Worm (Caenorhabditis elegans) whole organism, L1 larva: ENCODE measurements around the gene ttr-59.

ENCODE experiments used
- C34B4.2 ChIP-seq: sonication (generic microtip); optimal IDR thresholded peaks from 2 replicates; lab custom pipeline; 2017; ENCODE audit warnings: mild to moderate bottlenecking, missing genetic modification characterization, missing compliant biosample characterization
- blmp-1 ChIP-seq: fragments of 150-350 bp; optimal IDR thresholded peaks from 2 replicates; lab custom pipeline; 2014; ENCODE audit warnings: missing biosample characterization, missing genetic modification characterization
- ceh-88 ChIP-seq: fragments of 200-800 bp; sonication (Bioruptor generic); IDR thresholded peaks from 2 replicates; pipeline ENCODE4 v1.3.6; 2022; ENCODE audit warnings: missing genetic modification characterization, missing compliant biosample characterization
- ceh-90 ChIP-seq: sonication (generic microtip); optimal IDR thresholded peaks from 2 replicates; lab custom pipeline; 2016; ENCODE audit warnings: missing genetic modification characterization, missing compliant biosample characterization
- efl-1 ChIP-seq, 4 experiments: fragments of 150-350 bp; optimal IDR thresholded peaks in 3 of 4; peaks in 1 of 4; 1 replicate in 1 of 4; 2 replicates in 3 of 4; lab custom pipeline; 2014; ENCODE audit warnings: missing biosample characterization in 2 of 4, missing genetic modification characterization in 2 of 4, missing genetic modification reagents in 2 of 4
- egl-13 ChIP-seq: sonication (generic microtip); optimal IDR thresholded peaks from 2 replicates; lab custom pipeline; 2016; ENCODE audit warnings: missing genotype, missing genetic modification reagents, missing genetic modification characterization, missing compliant biosample characterization
- egl-27 ChIP-seq, 2 experiments: fragments of 150-350 bp in 1 of 2; sonication (generic microtip); optimal IDR thresholded peaks; 3 replicates each; lab custom pipeline; 2017 to 2018; ENCODE audit warnings: missing biosample characterization in 2 of 2, missing genetic modification characterization in 2 of 2, missing genetic modification reagents in 2 of 2
- elt-2 ChIP-seq: sonication (generic microtip); optimal IDR thresholded peaks from 2 replicates; lab custom pipeline; 2016; ENCODE audit warnings: missing genetic modification characterization, mild to moderate bottlenecking, inconsistent platforms, missing compliant biosample characterization, missing genetic modification reagents
- fkh-10 ChIP-seq: sonication (generic microtip); optimal IDR thresholded peaks from 2 replicates; lab custom pipeline; 2017; ENCODE audit warnings: missing biosample characterization, missing genetic modification reagents, missing genetic modification characterization
- fkh-4 ChIP-seq: sonication (generic microtip); optimal IDR thresholded peaks from 2 replicates; lab custom pipeline; 2016; ENCODE audit warnings: missing compliant biosample characterization, missing genetic modification characterization, borderline replicate concordance
- fos-1 ChIP-seq: fragments of 150-350 bp; optimal IDR thresholded peaks from 2 replicates; lab custom pipeline; 2014; ENCODE audit warnings: missing biosample characterization, missing genetic modification characterization
- hlh-17 ChIP-seq: fragments of 200-800 bp; sonication (Bioruptor generic); optimal IDR thresholded peaks from 2 replicates; lab custom pipeline; 2018; ENCODE audit warnings: missing genetic modification characterization, mild to moderate bottlenecking, missing compliant biosample characterization, moderate library complexity, borderline replicate concordance
- irx-1 ChIP-seq: sonication (generic microtip); optimal IDR thresholded peaks from 2 replicates; lab custom pipeline; 2016; ENCODE audit warnings: missing genetic modification characterization, missing compliant biosample characterization
- lin-14 ChIP-seq: fragments of 200-800 bp; sonication (Bioruptor generic); optimal IDR thresholded peaks from 2 replicates; lab custom pipeline; 2018; ENCODE audit warnings: mild to moderate bottlenecking, missing genetic modification characterization, moderate library complexity, missing compliant biosample characterization
- lir-3 ChIP-seq: sonication (generic microtip); optimal IDR thresholded peaks from 2 replicates; lab custom pipeline; 2016; ENCODE audit warnings: mild to moderate bottlenecking, missing genetic modification characterization, moderate library complexity, missing compliant biosample characterization; ENCODE audit not compliant: poor library complexity
- mab-9 ChIP-seq: fragments of 200-800 bp; sonication (Bioruptor generic); IDR thresholded peaks from 2 replicates; pipeline ENCODE4 v1.3.6; 2022; ENCODE audit warnings: missing genetic modification reagents, missing genetic modification characterization, missing compliant biosample characterization
- nhr-12 ChIP-seq: sonication (generic microtip); optimal IDR thresholded peaks from 2 replicates; lab custom pipeline; 2017; ENCODE audit warnings: missing biosample characterization, missing genetic modification characterization
- nhr-19 ChIP-seq: fragments of 200-800 bp; sonication (Bioruptor generic); conservative IDR thresholded peaks from 2 replicates; pipeline ENCODE4 v1.3.6; 2022; ENCODE audit warnings: missing genetic modification characterization, missing compliant biosample characterization
- nhr-20 ChIP-seq: sonication (generic microtip); optimal IDR thresholded peaks from 2 replicates; lab custom pipeline; 2016; ENCODE audit warnings: mild to moderate bottlenecking, missing genetic modification characterization, missing compliant biosample characterization
- nhr-47 ChIP-seq: sonication (generic microtip); optimal IDR thresholded peaks from 2 replicates; lab custom pipeline; 2016; ENCODE audit warnings: mild to moderate bottlenecking, missing genetic modification characterization, moderate library complexity, missing compliant biosample characterization
- nhr-76 ChIP-seq: sonication (generic microtip); optimal IDR thresholded peaks from 2 replicates; lab custom pipeline; 2017; ENCODE audit warnings: missing biosample characterization, missing genetic modification characterization
- nhr-85 ChIP-seq: sonication (generic microtip); peaks from one replicate; lab custom pipeline; 2016; ENCODE audit warnings: missing genetic modification characterization, inconsistent platforms, missing compliant biosample characterization
- nhr-90 ChIP-seq: sonication (generic microtip); optimal IDR thresholded peaks from 2 replicates; lab custom pipeline; 2016; ENCODE audit warnings: mild to moderate bottlenecking, missing genetic modification characterization, missing compliant biosample characterization; ENCODE audit not compliant: poor library complexity
- pag-3 ChIP-seq: sonication (generic microtip); optimal IDR thresholded peaks from 2 replicates; lab custom pipeline; 2017; ENCODE audit warnings: missing genetic modification characterization, mild to moderate bottlenecking, missing compliant biosample characterization, antibody characterized with exemption, borderline replicate concordance; ENCODE audit not compliant: insufficient read depth
- pax-3 ChIP-seq: fragments of 200-800 bp; sonication (Bioruptor generic); optimal IDR thresholded peaks from 2 replicates; lab custom pipeline; 2018; ENCODE audit warnings: mild to moderate bottlenecking, missing genetic modification characterization, moderate library complexity, missing compliant biosample characterization
- rnt-1 ChIP-seq: sonication (generic microtip); optimal IDR thresholded peaks from 2 replicates; lab custom pipeline; 2016; ENCODE audit warnings: mild to moderate bottlenecking, missing genetic modification characterization, moderate library complexity, missing compliant biosample characterization
- snu-23 ChIP-seq: sonication (generic microtip); optimal IDR thresholded peaks from 2 replicates; lab custom pipeline; 2016; ENCODE audit warnings: missing genetic modification characterization, missing compliant biosample characterization
- sptf-1 ChIP-seq: fragments of 150-350 bp; optimal IDR thresholded peaks from 2 replicates; lab custom pipeline; 2014; ENCODE audit warnings: missing biosample characterization, missing genetic modification characterization
- unc-130 ChIP-seq: fragments of 150-350 bp; optimal IDR thresholded peaks from 2 replicates; lab custom pipeline; 2017; ENCODE audit warnings: missing biosample characterization, missing genetic modification characterization, inconsistent platforms
- unc-30 ChIP-seq: sonication (generic microtip); optimal IDR thresholded peaks from 2 replicates; lab custom pipeline; 2017; ENCODE audit warnings: missing biosample characterization, missing genetic modification characterization
- unc-62 ChIP-seq: fragments of 150-350 bp; optimal IDR thresholded peaks from 2 replicates; lab custom pipeline; 2014; ENCODE audit warnings: missing biosample characterization, missing genetic modification reagents, missing genetic modification characterization
- unc-98 ChIP-seq: fragments of 200-800 bp; sonication (Bioruptor generic); IDR thresholded peaks from 2 replicates; pipeline ENCODE4 v1.3.6; 2022; ENCODE audit warnings: missing genetic modification characterization, missing compliant biosample characterization
- ztf-11 ChIP-seq, 2 experiments: sonication (generic microtip); optimal IDR thresholded peaks; 2 replicates each; lab custom pipeline; 2016 to 2017; ENCODE audit warnings: missing genetic modification characterization in 2 of 2, missing biosample characterization in 1 of 2, missing compliant biosample characterization in 1 of 2
- ztf-4 ChIP-seq: fragments of 150-350 bp; optimal IDR thresholded peaks from 2 replicates; lab custom pipeline; 2014; ENCODE audit warnings: missing biosample characterization, missing genetic modification characterization

The ttr-59 gene

DNA sequence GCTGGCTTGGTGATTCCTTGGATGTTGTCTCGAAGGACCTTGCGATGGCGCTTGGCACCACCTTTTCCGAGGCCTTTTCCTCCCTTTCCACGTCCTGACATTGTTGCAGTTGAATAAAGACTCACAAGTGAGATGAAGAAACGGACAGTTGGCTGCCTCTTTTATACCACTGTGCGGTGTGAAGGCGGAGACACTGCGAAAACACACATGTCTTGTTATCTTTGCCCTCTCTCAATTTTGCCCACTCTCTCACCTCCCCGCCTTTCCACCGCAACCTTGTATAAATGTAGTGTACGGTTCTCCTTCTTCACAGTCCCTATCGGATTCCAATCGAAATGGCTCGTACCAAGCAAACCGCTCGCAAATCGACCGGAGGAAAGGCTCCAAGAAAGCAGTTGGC lies 19.8 kb upstream of the ttr-59 start, which contains the start of the genes his-38 and his-40:
TSS of gene his-38 (minus strand) at position 101 of the 400 bp plus-strand sequence.
TSS of gene his-40 (plus strand) at position 336 of the 400 bp plus-strand sequence.
- TF ChIP-seq blmp-1 (tag; lab: Kevin White, UChicago) = no peak
- no peak for TF ChIP-seq pax-3 (tag; lab: Kevin White, UChicago)
- no peak for TF ChIP-seq ztf-4 (tag; lab: Kevin White, UChicago)
- peak; percentile 20 for TF ChIP-seq nhr-20 (tag; lab: Kevin White, UChicago)
- TF ChIP-seq nhr-85 = peak; percentile 49
- TF ChIP-seq ceh-90 (tag; lab: Kevin White, UChicago) = no peak
- no peak for TF ChIP-seq pag-3 (tag; lab: Kevin White, UChicago)
- peak; percentile 4 for TF ChIP-seq snu-23
- TF ChIP-seq fkh-10 (GFP tag; lab: Kevin White, UChicago) = no peak
- TF ChIP-seq egl-13 = no peak
- TF ChIP-seq ceh-88 (GFP tag; lab: Robert Waterston, UW) = no peak
- TF ChIP-seq unc-30 (tag; lab: Kevin White, UChicago) = no peak
- no peak for TF ChIP-seq unc-130 (tag; lab: Kevin White, UChicago)
- TF ChIP-seq C34B4.2 (tag; lab: Kevin White, UChicago) = no peak
- no peak for TF ChIP-seq fkh-4 (tag; lab: Kevin White, UChicago)
- peak; percentile 16 for TF ChIP-seq lin-14 (GFP tag; lab: Kevin White, UChicago)
- no peak for TF ChIP-seq unc-62 (GFP tag; lab: Kevin White, UChicago)
- no peak for TF ChIP-seq sptf-1 (tag; lab: Kevin White, UChicago)
- no peak for TF ChIP-seq irx-1 (tag; lab: Kevin White, UChicago)
- TF ChIP-seq fos-1 = no peak
- TF ChIP-seq rnt-1 (tag; lab: Kevin White, UChicago) = peak; percentile 23
- TF ChIP-seq nhr-19 (GFP tag; lab: Robert Waterston, UW) = no peak
- no peak for TF ChIP-seq lir-3 (tag; lab: Kevin White, UChicago)
- no peak for TF ChIP-seq ztf-11 (tag; optimal IDR thresholded peaks at IDR 0.05; lab: Kevin White, UChicago)

DNA sequence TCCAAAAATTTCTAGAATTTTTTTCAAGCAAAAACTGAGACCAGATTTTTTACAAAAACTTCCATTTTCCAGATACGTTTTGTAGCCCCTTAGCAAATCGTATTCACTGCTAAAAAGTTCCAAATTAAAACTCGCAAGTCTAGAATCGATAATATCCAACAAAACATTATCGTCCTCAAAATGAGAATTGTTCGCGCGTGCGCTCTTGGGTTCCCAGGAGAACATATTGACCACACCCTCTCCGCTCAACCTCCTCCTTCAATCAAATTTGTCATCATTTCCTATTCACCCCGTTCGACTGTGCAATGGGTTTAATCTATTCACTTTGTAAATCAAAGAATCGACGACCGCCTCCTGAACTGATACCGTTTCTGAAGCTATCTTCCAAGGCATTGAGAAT lies 17.7 kb upstream of the ttr-59 start:
- TF ChIP-seq mab-9 (GFP tag; lab: Robert Waterston, UW) = no peak
- no peak for TF ChIP-seq nhr-12 (tag; lab: Kevin White, UChicago)
- no peak for TF ChIP-seq nhr-90
- TF ChIP-seq hlh-17 (GFP tag; lab: Kevin White, UChicago) = no peak

DNA sequence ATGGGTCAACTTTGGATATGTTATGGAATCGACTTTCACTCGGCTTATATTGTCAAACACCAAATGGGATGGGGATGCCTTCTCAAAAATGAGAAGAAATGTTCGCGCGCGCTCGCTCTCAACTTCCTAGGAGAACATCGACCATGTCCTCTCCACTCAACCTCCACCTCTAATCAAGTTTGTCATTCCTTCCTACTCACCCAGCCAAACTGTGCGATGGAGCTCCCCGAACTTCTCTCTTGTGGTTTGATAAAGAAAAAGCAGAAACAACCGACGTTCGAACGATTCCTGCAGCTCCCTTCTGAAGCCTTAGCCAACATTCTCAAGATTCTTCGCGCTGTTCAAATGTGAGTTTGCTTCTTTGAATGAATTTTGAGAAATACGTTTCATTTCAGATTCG lies 16.4 kb upstream of the ttr-59 start:
- TF ChIP-seq rnt-1 (tag; lab: Kevin White, UChicago) (no peak), lin-14 (GFP tag; lab: Kevin White, UChicago) (no peak), nhr-85 (no peak), blmp-1 (tag; lab: Kevin White, UChicago) (no peak), nhr-47 (no peak), unc-98 (no peak), nhr-20 (tag; lab: Kevin White, UChicago) (no peak), fkh-4 (tag; lab: Kevin White, UChicago) (no peak)

DNA sequence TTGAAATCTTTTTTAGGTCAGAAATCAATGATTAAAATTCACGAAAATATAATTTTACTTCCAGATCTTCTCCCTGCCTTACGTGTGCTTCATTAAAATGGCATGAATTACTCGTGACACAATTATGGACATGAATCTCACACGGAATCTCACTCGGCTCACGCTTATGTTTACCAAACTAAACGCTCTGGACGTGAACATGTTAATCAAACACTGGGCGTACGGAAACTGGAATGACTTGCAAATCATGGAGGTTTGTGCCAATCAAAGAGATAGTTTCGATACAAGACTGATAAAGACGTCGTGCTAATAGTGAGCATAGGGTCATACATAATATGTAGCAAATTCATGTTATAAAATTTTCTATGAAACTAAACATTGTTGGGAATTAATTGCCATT lies 15.1 kb upstream of the ttr-59 start:
- no peak for TF ChIP-seq egl-27 (tag; optimal IDR thresholded peaks at IDR 0.05; lab: Kevin White, UChicago)
- TF ChIP-seq efl-1 (optimal IDR thresholded peaks at IDR 0.05; lab: Kevin White, UChicago) = no peak
- TF ChIP-seq efl-1 (GFP tag; optimal IDR thresholded peaks at IDR 0.05 in 1 of 2; lab: Kevin White, UChicago) = peak in 1 of 2 experiments; percentile 16
- TF ChIP-seq nhr-76 = no peak
- peak; percentile 40 for TF ChIP-seq elt-2 (tag; lab: Kevin White, UChicago)
